Fruit fly (Drosophila melanogaster) ovary, adult (tissue): ENCODE measurements around the gene CG7766.

Source experiments
- CG17801 ChIP-seq: fragments of 200-800 bp; optimal IDR thresholded peaks from 2 replicates; lab custom pipeline; 2019; ENCODE audit warnings: missing biosample characterization, mild to moderate bottlenecking, missing genetic modification characterization, moderate library complexity; ENCODE audit not compliant: partially characterized antibody

The CG7766 gene

dm6 chrX:9103308-9104185 is at the start of gene CG7766:
Gene CG7766, minus strand, starts transcription at chrX:9103739.
- no peak for TF ChIP-seq CG17801

- TF ChIP-seq CG17801: peak; percentile 91
Measured at dm6 chrX:9152127-9152598, 48.6 kb upstream of the CG7766 start.

- TF ChIP-seq CG17801: peak; percentile 26
Measured at dm6 chrX:9148989-9149522, 45.5 kb upstream of the CG7766 start, which contains the start of the genes fh and Bap111. Gene fh, minus strand, starts transcription at chrX:9149071. Gene Bap111, plus strand, starts transcription at chrX:9149309.

- TF ChIP-seq CG17801: peak; percentile 19
Measured at dm6 chrX:9142224-9142802, 38.8 kb upstream of the CG7766 start, which contains the start of gene CG7065. Gene CG7065, plus strand, starts transcription at chrX:9142493.

- no peak for TF ChIP-seq CG17801
Measured at dm6 chrX:9141219-9141618, 37.7 kb upstream of the CG7766 start.

- no peak for TF ChIP-seq CG17801
Measured at dm6 chrX:9139138-9139537, 35.6 kb upstream of the CG7766 start.

dm6 chrX:9136776-9137550 is 33.4 kb upstream of the CG7766 start:
- no peak for TF ChIP-seq CG17801

- no peak for TF ChIP-seq CG17801
Measured at dm6 chrX:9134922-9135453, 31.4 kb upstream of the CG7766 start, which contains the start of gene fend. Gene fend, minus strand, starts transcription at chrX:9135099.

dm6 chrX:9134241-9134849 is 30.8 kb upstream of the CG7766 start:
- no peak for TF ChIP-seq CG17801

dm6 chrX:9133577-9134240 is 30.2 kb upstream of the CG7766 start:
- TF ChIP-seq CG17801: no peak

dm6 chrX:9132589-9133237 is 29.2 kb upstream of the CG7766 start:
- TF ChIP-seq CG17801: no peak

dm6 chrX:9131523-9131922 is 28.0 kb upstream of the CG7766 start:
- TF ChIP-seq CG17801: no peak

- no peak for TF ChIP-seq CG17801
Measured at dm6 chrX:9130243-9130642, 26.7 kb upstream of the CG7766 start.

- no peak for TF ChIP-seq CG17801
Measured at dm6 chrX:9129436-9129835, 25.9 kb upstream of the CG7766 start.

- no peak for TF ChIP-seq CG17801
Measured at dm6 chrX:9128012-9128280, 24.4 kb upstream of the CG7766 start.
